Worm (Caenorhabditis elegans) whole organism, L3 larva: ENCODE data around the gene F59C12.4.

Experiments
- ama-1 ChIP-seq: fragments of 150-350 bp; optimal IDR thresholded peaks from 2 replicates; lab custom pipeline; 2018
- egl-27 ChIP-seq: sonication (generic microtip); optimal IDR thresholded peaks from 4 replicates; lab custom pipeline; 2017; ENCODE audit warnings: missing biosample characterization, missing genetic modification reagents, missing genetic modification characterization
- elt-2 ChIP-seq: sonication (generic microtip); optimal IDR thresholded peaks from 2 replicates; lab custom pipeline; 2016; ENCODE audit warnings: missing genetic modification reagents, mild to moderate bottlenecking, missing genetic modification characterization, missing compliant biosample characterization
- lin-39 ChIP-seq: fragments of 150-350 bp; optimal IDR thresholded peaks from 2 replicates; lab custom pipeline; 2018; ENCODE audit warnings: missing biosample characterization, missing genetic modification reagents, missing genetic modification characterization
- lsy-12 ChIP-seq: sonication (generic microtip); optimal IDR thresholded peaks from 2 replicates; lab custom pipeline; 2016; ENCODE audit warnings: mild to moderate bottlenecking, missing genetic modification characterization, missing compliant biosample characterization
- nhr-11 ChIP-seq: fragments of 150-350 bp; optimal IDR thresholded peaks from 2 replicates; lab custom pipeline; 2014; ENCODE audit warnings: missing biosample characterization, missing genetic modification characterization
- nhr-25 ChIP-seq: sonication (generic microtip); optimal IDR thresholded peaks from 2 replicates; lab custom pipeline; 2017; ENCODE audit warnings: missing biosample characterization, missing genetic modification characterization
- nhr-28 ChIP-seq: fragments of 150-350 bp; optimal IDR thresholded peaks from 2 replicates; lab custom pipeline; 2014; ENCODE audit warnings: missing biosample characterization, missing genetic modification characterization
- skn-1 ChIP-seq: fragments of 150-350 bp; optimal IDR thresholded peaks from 2 replicates; lab custom pipeline; 2014; ENCODE audit warnings: missing biosample characterization, missing genetic modification characterization
- zag-1 ChIP-seq: fragments of 150-350 bp; optimal IDR thresholded peaks from 2 replicates; lab custom pipeline; 2014; ENCODE audit warnings: missing biosample characterization, missing genetic modification characterization

DNA sequence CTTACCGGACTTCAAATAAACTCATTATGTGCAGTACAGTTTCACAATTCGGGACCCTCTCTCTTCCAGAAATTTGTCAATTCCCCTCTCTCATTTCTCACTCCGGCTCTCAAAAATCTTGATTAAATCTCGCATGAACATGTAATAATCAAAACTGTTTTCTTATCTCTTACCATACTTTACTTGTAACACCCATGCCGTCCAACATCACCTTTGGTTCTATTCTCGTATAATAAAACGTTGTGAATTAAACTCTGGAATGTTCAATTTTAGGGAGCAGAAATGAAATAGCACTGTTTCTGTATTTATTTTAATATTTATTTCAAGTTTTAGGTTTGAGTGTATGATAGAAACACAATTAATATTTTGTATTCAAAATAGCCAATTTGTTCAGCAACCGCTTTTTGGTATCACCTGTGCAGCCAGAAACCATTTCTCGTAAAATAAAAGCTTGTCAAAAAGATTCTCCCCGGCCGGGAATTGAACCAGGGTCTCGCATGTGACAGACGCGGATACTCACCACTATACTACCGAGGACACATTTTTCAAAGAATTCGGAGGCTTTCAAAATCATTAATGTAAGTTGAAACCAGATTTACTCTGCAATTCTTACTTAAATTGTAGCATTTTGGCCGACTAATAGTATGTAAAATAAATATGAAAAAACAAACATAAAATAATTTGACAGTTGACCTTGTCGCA is 15.2 kb upstream of the F59C12.4 start:
- TF ChIP-seq skn-1 (tag; lab: Kevin White, UChicago) = no peak
- TF ChIP-seq elt-2 (tag; lab: Kevin White, UChicago) = peak; percentile 5
- TF ChIP-seq ama-1 (lab: Kevin White, UChicago) = no peak
- no peak for TF ChIP-seq lsy-12 (tag; lab: Kevin White, UChicago)
- no peak for TF ChIP-seq egl-27 (tag; lab: Kevin White, UChicago)
- no peak for TF ChIP-seq lin-39 (tag; lab: Kevin White, UChicago)
- TF ChIP-seq nhr-25 (tag; lab: Kevin White, UChicago) = no peak
- no peak for TF ChIP-seq nhr-28 (tag; lab: Kevin White, UChicago)
- TF ChIP-seq nhr-11 (tag; lab: Kevin White, UChicago) = no peak
- no peak for TF ChIP-seq zag-1 (tag; lab: Kevin White, UChicago)
